Fruit fly (Drosophila melanogaster): ENCODE measurements around the gene CG13101.

Gene CG13101

DNA sequence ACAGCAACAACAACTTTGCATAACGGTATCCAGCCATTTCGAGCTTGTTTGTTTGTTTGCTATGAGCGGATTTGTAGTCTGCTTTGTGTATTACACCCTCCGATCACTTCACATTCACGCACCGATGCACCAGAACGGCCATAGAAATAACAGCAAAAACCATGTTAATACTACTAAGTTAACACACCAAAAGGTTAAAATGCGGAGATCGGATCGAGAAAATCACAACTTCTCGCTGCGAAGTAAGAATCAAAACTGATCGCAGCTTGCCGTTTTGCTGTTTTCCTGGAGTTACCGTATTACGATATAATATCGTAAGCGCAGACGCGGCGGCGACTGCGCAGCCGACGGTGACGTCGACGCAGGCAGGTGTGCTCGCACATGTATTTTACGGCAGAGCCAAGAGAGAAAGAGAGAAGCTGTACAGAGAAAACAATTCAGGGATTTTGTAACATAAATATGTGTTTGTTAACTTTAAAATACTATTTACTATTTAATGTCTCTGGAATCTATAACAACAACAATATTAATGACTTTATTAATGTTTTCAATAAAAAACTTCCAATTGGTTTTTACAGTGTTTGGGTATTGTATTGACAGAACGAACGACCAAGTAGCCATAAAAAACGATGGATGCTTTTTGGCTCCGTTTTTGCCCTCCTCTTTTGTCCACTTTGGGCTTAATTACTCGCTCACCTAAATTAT, at the start of gene CG13101 (continued):
- peak; percentile 87 for TF ChIP-seq CG1233 (GFP tag; optimal IDR thresholded peaks at IDR 0.05)
- TF ChIP-seq slp2 (GFP tag; optimal IDR thresholded peaks at IDR 0.05), result peak; percentile 83
- TF ChIP-seq Max (GFP tag; optimal IDR thresholded peaks at IDR 0.05), result peak; percentile 85
- peak; percentile 91 for TF ChIP-seq tap (tag; optimal IDR thresholded peaks at IDR 0.05)
- no peak for TF ChIP-seq B-H2 (GFP tag; optimal IDR thresholded peaks at IDR 0.05)
- peak; percentile 74; the same call in 1 of the 2 replicates for TF ChIP-seq CG5953 (GFP tag; IDR thresholded peaks at IDR 0.05)
- TF ChIP-seq knrl (GFP tag; IDR thresholded peaks at IDR 0.05; ENCODE audit: partially characterized antibody), result no peak
- peak; percentile 94 for TF ChIP-seq CG6689 (GFP tag; IDR thresholded peaks at IDR 0.05)
- TF ChIP-seq Nf-YB (GFP tag; optimal IDR thresholded peaks at IDR 0.05), result peak; percentile 83
- peak; percentile 93 for TF ChIP-seq gce (GFP tag; IDR thresholded peaks at IDR 0.05)
- peak; percentile 62 for TF ChIP-seq CG4360 (GFP tag; IDR thresholded peaks at IDR 0.05)
- TF ChIP-seq her (GFP tag; optimal IDR thresholded peaks at IDR 0.05), result peak; percentile 66
- TF ChIP-seq Hey (tag; optimal IDR thresholded peaks at IDR 0.05), result peak; percentile 19
- TF ChIP-seq run (tag; optimal IDR thresholded peaks at IDR 0.05), result peak; percentile 85
- no peak for TF ChIP-seq CG14965 (GFP tag; optimal IDR thresholded peaks at IDR 0.05; ENCODE audit: borderline replicate concordance)
- peak; percentile 2 for TF ChIP-seq pzg (GFP tag; optimal IDR thresholded peaks at IDR 0.05)
- TF ChIP-seq btn (GFP tag; optimal IDR thresholded peaks at IDR 0.05), result no peak
- peak; percentile 84 for TF ChIP-seq sd (tag; optimal IDR thresholded peaks at IDR 0.05)
- TF ChIP-seq CG9215 (GFP tag; IDR thresholded peaks at IDR 0.05), result peak; percentile 87
- TF ChIP-seq ab (GFP tag; optimal IDR thresholded peaks at IDR 0.05), result no peak
- TF ChIP-seq CG6654 (GFP tag; optimal IDR thresholded peaks at IDR 0.05), result peak; percentile 20
- TF ChIP-seq CG2678 (tag; optimal IDR thresholded peaks at IDR 0.05), result peak; percentile 96
- peak; percentile 4 for TF ChIP-seq luna (GFP tag; optimal IDR thresholded peaks at IDR 0.05)
- no peak for TF ChIP-seq nerfin-2 (GFP tag; IDR thresholded peaks at IDR 0.05; ENCODE audit: partially characterized antibody)
- TF ChIP-seq CG9609 (GFP tag; optimal IDR thresholded peaks at IDR 0.05), result peak; percentile 69
- TF ChIP-seq Myb (GFP tag; optimal IDR thresholded peaks at IDR 0.05), result peak; percentile 48
- peak; percentile 66 for TF ChIP-seq zfh2 (GFP tag; optimal IDR thresholded peaks at IDR 0.05)
- peak; percentile 77 for TF ChIP-seq ac (GFP tag; optimal IDR thresholded peaks at IDR 0.05)
- peak; percentile 91 for TF ChIP-seq phol (tag; optimal IDR thresholded peaks at IDR 0.05)
- peak; percentile 72 for TF ChIP-seq CG12071 (GFP tag; optimal IDR thresholded peaks at IDR 0.05)
- TF ChIP-seq CTCF (GFP tag; optimal IDR thresholded peaks at IDR 0.05), result peak; percentile 50
- TF ChIP-seq Lpt (GFP tag; optimal IDR thresholded peaks at IDR 0.05), result no peak
- peak; percentile 72 for TF ChIP-seq sug (tag; optimal IDR thresholded peaks at IDR 0.05)
- TF ChIP-seq otp (GFP tag; IDR thresholded peaks at IDR 0.05), result peak; percentile 86
- peak; percentile 86 for TF ChIP-seq Sox102F (GFP tag; optimal IDR thresholded peaks at IDR 0.05)
- TF ChIP-seq CG34422 (GFP tag; IDR thresholded peaks at IDR 0.05), result peak; percentile 95; the same call in 2 of the 3 replicates
- TF ChIP-seq Dip3 (GFP tag; optimal IDR thresholded peaks at IDR 0.05), result peak; percentile 81
- peak; percentile 95 for TF ChIP-seq so (GFP tag; IDR thresholded peaks at IDR 0.05)
- peak; percentile 87 for TF ChIP-seq CG18619 (GFP tag; optimal IDR thresholded peaks at IDR 0.05)
- peak; percentile 91 for TF ChIP-seq pho (GFP tag; optimal IDR thresholded peaks at IDR 0.05)
- peak; percentile 93 for TF ChIP-seq CG18599 (GFP tag; optimal IDR thresholded peaks at IDR 0.05)
- TF ChIP-seq Nf-YA (GFP tag; IDR thresholded peaks at IDR 0.05), result peak; percentile 83
- peak; percentile 95 for TF ChIP-seq CG8924 (tag; optimal IDR thresholded peaks at IDR 0.05)
- TF ChIP-seq CG9876 (GFP tag; optimal IDR thresholded peaks at IDR 0.05), result peak; percentile 27
- TF ChIP-seq CG8290 (GFP tag; optimal IDR thresholded peaks at IDR 0.05), result peak; percentile 68
- peak in 1 of 2 experiments; percentile 70 for TF ChIP-seq CG8290 (tag; optimal IDR thresholded peaks at IDR 0.05)
- TF ChIP-seq CG2202 (tag; optimal IDR thresholded peaks at IDR 0.05), result peak; percentile 89
- no peak for TF ChIP-seq pita (GFP tag; optimal IDR thresholded peaks at IDR 0.05)
- TF ChIP-seq B-H1 (GFP tag; IDR thresholded peaks at IDR 0.05), result peak; percentile 91
- TF ChIP-seq HLHmδ (GFP tag; optimal IDR thresholded peaks at IDR 0.05), result no peak
- TF ChIP-seq CG7372 (GFP tag; IDR thresholded peaks at IDR 0.05), result peak; percentile 90
